Fruit fly (Drosophila melanogaster): Measurements from ENCODE around the gene CG14082.

Gene CG14082

DNA sequence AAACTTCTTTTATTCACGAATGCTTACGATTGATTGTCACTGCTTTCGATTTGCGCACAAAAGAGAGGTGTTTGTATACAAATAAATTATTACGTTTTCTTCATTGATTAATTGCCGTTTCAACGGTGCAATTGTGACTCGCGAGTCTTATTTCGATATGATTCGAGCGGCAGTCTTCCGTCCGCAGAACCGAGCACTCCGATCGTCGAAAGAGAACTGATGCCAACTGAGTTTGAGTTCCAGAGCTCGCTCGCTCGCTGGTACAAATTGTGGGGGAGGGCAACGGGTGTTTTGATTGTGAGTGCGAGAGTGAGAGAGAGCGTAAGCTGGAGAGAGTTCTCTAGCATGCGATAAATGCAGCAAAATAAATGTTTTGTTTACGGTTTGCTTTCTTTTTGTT, 31.7 kb upstream of the CG14082 start:
- TF ChIP-seq noc (tag; optimal IDR thresholded peaks at IDR 0.05): peak; percentile 55

DNA sequence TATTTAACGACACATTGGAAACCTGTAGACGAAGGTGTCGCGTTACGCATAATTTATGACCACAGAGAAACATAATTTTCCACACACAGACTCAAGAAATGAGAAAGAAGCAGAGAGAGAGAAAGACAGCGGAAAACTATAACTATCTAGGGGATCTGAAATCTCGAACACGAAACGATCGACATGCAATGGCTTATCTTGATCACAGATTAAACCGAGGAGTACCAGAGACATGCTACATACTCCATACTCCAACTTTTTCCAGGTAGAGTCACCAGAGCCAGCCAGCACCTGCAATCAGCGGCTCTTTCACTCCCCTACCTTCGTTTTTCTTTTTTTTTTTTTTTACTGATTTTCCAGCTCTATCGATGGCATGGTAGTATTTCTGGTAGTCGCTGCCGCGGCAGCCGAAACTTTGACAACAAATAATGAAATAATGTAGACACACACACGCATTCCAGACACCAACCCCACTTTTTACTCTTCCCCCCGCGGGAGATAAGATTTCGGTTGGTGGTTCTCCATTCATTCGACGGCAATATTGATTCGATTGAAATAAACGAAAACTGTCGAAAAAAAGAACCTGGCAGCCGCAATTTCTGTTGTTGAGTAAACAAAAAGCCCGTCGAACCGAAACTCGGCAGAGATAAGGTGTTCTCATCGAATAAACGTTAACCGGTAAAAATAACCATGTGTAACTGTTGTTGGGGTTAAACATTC, 30.1 kb upstream of the CG14082 start:
- peak; percentile 75 for TF ChIP-seq noc (tag; optimal IDR thresholded peaks at IDR 0.05)

DNA sequence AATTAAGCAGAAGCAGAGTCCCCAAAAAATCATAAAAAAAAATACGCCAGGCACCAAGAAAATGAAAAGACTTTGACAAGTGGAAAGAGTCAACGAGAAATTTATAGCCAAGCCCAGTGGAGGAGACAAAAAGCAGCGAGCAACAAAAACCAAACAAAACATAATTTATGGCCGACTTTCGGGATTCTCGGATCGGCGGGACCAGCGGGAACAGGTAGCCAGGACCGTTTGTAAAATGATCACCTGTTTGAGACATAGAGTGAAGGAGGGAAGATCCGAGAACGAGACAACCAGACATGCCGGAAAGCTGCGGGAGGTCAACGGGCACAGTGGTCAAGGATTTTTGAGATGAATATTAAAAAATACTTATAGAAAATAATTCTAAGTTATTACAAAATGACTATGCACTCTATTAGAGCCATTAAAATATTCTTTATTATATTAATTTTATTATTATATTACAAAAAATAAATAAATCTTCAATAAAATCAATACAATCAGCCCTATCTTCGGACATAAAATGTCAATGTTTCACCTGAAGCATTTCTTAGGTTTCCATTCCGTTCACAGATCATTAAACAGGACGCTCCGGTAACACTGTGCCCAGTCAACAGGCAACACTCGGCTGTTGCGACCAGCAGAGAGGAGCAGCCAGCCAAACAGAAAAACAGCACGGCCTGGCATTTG, 29.0 kb upstream of the CG14082 start:
- peak; percentile 14 for TF ChIP-seq noc (tag; optimal IDR thresholded peaks at IDR 0.05)

DNA sequence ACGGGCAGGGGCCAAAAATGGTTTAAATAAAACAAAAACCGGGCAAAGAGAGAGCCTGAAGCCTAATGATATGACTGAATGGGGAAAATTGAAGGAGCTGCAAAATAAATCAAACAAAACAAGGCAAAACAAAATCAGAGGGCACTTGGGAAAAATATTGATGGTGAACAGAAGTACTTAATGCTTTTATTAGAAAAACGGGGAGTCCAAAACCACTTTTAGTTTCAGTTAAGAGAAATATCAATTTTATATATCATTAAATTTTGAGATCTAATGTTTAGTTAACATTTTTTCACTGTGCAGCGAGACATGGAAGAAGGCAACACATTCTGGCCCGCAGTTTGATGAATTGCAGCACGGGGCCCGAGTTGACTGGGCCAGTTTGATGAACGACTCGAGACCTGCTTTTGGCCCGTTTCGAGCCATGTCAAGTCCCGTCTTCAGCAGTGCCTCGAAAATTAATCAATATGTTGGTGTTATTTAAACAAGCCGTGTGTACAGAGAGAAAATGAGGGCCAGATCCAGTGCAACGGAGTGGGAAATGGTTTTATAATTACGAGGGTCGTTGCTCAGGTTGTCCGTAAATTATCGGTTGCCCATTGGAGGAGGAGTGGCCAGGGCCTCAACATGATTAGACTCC, 27.6 kb upstream of the CG14082 start:
- no peak for TF ChIP-seq noc (tag; optimal IDR thresholded peaks at IDR 0.05)

DNA sequence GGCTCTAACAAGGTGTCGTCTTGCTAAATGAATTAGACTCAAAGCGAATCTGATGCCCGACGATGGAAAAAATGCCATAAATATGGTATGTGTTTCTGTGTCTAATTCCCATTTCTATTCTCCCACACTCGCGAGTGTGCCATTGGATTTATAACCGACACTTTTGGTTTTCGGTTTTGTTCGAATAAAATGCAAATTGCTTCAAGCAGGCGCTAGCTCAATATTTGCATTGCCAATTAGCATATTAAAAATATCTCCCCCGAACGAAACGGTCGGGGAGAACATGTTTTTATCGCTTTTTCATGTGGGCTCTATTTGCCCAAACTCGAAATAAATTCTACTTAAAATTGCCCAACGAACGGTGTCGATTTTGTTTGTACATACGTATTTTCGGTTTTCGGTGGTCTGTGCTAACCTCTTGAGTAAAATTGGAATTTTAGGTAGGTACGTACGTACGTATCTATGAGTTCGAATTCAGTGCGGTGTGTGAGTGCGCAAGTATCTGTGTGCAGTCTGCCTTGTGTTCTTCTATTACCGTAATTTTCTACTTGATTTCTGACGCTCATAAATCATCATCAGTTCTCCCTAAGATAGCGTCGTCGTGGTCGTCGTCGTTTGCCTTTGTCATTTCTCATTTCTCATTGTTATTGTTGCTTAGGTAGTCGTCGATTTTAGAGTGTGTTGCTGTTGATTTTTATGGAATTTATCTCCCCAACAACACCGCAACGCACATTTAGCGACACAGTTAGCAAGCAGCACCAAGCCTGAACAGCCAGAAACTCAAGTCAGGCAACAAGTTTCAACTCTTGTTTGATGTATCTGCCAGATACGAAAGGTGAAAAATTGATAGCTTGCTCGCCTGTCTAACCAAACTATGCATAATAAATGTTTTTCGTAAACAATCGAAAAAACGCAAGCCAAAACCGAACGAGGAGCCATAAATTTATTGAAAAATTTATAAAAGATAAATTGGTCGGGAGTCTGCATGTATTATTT, 26.3 kb upstream of the CG14082 start:
- TF ChIP-seq noc (tag; optimal IDR thresholded peaks at IDR 0.05): no peak

DNA sequence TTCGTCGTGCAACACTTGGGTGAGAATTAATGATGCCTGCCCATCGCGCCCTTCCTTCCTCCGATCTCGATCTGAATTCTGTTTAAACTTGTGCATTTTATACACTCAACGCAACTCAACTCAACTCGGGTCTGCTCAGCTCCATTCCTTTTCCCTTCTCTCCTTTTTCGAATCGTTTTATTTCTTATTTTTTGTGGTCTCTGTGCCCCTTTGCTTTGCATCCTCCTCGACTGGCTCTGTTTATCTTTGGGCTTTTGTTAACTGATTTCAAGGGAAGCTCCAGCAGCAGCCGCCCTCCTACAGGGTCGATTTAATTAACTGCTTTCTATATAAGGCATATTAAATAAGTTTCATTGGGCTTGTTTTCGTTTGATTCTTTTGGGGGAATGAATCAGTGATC, 25.0 kb upstream of the CG14082 start:
- TF ChIP-seq noc (tag; optimal IDR thresholded peaks at IDR 0.05): no peak

DNA sequence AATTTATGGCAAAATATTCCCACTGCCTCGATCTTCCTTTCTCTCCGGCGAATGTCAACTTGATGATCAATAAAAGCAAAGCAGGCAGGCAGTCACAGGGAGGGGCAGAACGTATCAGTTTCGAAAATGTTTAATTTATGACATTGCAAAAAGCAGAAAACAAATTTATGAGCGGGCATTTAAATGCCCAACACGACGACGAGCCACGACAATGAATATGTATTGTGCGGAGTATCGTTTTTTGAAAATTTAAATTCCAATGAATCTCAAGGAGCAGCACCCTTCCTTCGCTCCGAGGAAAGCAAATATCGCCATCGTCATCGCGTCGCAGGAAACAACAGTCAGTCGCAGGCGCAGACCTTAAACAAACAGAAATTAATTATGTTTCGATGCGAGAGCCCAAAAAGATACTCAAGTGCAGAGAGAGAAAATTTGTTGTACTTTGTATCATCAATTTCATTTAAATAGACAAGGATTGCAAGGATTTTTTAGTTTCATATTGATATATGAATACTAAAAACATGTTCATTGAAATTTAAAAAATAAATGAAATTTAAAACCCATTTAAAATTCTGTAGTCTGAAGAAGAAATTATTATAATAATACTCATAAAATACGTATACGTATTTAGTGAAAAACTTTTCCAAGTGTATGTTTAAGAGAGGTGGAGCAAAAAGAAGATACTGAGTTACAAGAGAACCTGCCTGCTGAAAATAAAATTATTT, 24.0 kb upstream of the CG14082 start:
- peak; percentile 47 for TF ChIP-seq noc (tag; optimal IDR thresholded peaks at IDR 0.05)

DNA sequence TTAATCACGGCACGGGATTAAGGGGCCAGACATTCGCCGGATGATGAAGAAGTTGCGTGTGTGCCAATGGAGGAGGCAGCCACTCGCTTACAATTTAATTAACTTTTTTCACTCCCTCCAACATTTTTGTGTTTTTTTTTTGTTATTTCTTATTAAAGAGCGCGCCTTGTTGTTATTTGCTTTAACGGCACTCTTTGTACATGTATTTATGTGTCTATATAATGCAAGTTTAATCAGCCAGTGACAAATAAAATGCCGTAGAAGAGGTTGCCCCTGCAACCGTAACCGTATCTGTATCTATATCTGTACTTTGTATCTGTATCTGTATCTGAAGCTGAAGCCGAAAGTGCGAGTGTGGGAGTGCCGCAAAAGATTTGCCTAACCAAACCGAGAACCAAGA, 22.5 kb upstream of the CG14082 start:
- TF ChIP-seq noc (tag; optimal IDR thresholded peaks at IDR 0.05): no peak

DNA sequence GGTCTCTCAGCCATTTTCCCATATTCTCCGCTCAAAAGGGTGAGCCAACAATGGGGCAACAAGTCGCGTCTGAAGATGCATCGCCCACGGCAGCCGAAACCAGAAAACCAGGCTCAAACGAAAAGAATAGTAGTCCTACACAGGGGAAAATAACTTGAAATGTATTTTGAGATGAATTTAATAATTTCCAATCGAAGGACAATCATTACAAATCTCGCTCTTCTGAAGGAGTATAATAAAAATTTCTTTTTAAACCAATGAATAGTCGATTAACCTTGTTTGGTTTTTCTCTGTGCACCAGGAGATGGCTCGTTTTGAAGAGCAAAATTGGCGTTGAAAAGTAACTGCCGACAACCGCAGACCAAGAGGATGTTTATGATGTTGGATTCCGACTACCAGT, 21.1 kb upstream of the CG14082 start:
- TF ChIP-seq noc (tag; optimal IDR thresholded peaks at IDR 0.05): no peak

DNA sequence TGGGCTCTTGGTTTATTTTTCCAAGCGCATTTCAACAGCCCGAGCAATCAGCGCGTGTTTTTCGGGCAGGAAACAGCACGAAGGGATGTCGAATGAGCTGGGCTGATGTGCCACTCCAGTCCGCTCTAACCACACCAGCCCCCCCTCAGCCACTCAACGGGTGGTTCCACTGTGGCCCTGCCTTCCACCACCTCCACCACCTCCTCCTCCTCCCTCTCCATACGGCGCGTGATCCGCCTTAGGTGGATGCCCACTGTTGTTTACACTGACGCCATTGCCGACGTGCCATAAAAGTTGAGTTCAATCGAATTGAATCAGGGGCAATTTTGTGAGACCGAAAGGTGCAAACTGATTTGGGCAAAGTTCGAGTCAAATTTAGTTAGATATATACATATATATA, 19.6 kb upstream of the CG14082 start:
- TF ChIP-seq noc (tag; optimal IDR thresholded peaks at IDR 0.05): no peak

DNA sequence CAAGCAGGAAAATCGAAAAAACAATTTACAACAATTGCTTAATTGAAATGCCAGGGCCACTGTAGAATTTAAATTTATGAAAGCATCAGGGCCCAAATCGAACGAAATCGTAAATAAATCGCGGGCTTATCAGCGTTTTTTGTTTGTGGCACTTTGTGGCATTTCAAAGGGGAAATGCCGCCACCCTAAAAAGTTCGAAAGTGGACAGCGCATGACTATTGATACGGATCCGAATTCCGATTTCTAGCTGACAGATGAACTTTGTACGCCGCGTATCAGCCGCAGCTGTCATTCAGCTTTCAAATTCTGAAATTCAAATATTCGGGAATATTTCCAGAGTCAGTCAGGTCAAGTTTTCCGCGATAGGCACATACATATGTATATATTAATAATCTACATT, 17.5 kb upstream of the CG14082 start:
- TF ChIP-seq noc (tag; optimal IDR thresholded peaks at IDR 0.05): peak; percentile 92

DNA sequence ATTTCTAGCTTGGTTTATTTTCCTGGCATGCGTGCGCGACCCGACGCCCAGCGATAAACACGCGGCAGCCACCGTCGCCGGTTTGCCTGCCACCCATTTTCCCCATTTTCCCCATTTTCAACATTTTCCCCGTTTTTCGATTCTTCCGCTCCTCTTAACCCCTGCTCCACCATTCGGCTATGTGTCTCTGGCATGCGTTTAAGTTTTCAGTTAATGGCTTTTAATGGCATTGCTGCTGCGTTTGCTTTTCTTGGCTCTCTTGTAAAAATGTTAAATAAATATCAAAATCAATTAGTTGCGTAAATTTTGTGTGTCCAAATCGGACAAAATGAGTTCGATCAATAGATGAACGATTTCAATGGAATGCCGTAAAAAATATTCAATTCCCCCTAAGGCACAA, 16.3 kb upstream of the CG14082 start:
- no peak for TF ChIP-seq noc (tag; optimal IDR thresholded peaks at IDR 0.05)

DNA sequence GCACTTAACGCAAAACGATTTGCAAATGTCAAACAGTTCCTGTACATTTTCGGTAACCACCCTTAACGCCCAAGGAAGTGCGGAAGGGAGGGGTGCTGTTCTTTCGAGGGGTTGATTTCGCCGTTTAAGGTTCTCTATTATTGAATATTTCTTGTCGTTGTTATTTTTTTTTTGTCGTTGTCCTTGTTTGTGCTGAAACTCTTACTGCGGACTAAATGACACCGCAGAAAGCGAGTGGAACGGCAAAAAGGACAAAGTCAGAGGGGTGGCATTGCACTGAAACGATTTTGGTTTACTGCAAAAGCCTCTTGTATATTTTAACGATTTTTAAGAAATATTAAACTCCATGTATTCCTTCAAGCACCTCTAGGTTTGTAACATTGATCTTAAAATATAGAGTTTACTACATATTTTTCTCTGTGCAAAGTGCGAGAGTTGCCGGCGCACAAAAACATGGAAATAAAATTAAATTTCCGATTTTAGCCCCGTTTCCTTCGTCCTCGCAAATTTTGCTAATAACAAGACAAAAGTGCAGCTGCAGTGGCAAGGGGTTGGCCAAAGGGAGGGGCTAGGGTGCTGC, 13.3 kb upstream of the CG14082 start:
- TF ChIP-seq noc (tag; optimal IDR thresholded peaks at IDR 0.05): no peak

DNA sequence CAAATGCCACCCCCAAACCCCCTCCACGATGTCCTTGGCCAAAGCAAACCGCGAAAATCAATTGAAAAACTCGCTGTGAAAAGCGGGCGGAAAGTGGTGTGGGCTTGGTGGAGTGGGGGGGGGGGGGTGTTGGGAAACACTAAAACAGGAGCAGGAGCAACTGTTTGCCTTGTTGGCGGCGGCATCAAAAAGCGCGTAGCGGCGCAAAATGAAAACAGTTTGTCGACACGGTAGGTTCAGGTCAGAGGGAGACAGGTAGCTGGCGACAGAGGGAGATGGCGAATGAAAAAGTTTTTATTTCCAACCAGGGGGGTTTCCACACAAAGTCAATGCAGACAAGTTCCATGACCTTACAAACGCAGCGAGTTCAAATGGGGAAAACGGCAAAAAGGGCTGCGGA, 12.2 kb upstream of the CG14082 start:
- no peak for TF ChIP-seq noc (tag; optimal IDR thresholded peaks at IDR 0.05)

DNA sequence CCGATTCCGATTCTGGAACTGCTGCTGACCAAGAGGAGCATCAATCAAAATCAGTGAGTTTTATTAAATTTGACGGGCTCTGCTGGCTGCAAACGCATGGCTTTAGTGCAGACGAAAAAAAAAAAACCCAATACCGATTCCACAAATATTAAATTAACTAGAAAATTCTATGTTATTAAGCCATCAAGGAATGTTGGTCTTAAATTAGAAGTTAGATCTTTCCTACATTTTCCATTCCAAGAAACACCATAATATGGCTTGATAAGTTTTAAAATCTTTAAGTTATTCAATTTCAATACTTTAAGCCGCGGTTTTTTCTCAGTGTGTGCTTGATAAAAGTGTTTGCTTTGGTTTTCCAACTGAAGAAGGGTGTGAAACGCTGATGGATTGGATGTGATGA, 8.4 kb upstream of the CG14082 start:
- no peak for TF ChIP-seq noc (tag; optimal IDR thresholded peaks at IDR 0.05)

All from whole organism, larva.